Fruit fly (Drosophila melanogaster): Measurements from ENCODE around the gene Rhau.

DNA sequence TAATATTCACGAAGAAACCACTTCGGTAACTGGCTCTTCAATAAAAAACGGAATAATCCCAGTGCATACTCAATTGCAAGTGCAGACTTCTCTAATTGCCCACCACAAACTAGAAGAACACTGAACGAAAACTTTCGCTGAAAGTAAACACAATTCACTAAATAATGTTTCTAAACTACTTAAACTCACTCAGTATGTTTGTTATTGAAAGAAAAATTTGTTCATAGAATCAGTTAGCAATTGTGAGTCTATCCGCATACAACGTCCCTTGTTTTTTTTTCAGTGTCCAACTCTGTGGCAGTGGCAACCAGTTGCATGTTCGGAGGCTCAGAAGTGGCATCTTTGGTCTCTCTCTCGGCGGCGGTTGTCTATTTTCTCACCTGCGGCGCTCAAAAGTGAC is 36.3 kb downstream of the Rhau start:
- TF ChIP-seq CG8478 (optimal IDR thresholded peaks at IDR 0.05) = no peak
- TF ChIP-seq pan (optimal IDR thresholded peaks at IDR 0.05) = no peak
- no peak for TF ChIP-seq usp (GFP tag; optimal IDR thresholded peaks at IDR 0.05)
- no peak for TF ChIP-seq EcR (GFP tag; optimal IDR thresholded peaks at IDR 0.05)
- no peak for TF ChIP-seq Dll (optimal IDR thresholded peaks at IDR 0.05)
- no peak for TF ChIP-seq psq (optimal IDR thresholded peaks at IDR 0.05)
